Fruit fly (Drosophila melanogaster): ENCODE data around the gene Snoo.

dm6 chr2L:7993984-7994854 lies 10.2 kb upstream of the Snoo start, which contains the start of gene pes:
- TF ChIP-seq psq (optimal IDR thresholded peaks at IDR 0.05) (no peak), pan (optimal IDR thresholded peaks at IDR 0.05) (no peak), CG8478 (optimal IDR thresholded peaks at IDR 0.05) (no peak), EcR (GFP tag; optimal IDR thresholded peaks at IDR 0.05) (no peak)

Data from whole organism.